Worm (Caenorhabditis elegans) whole organism, early embryonic: ENCODE data around the gene gop-3.

ENCODE experiments used
- flt-1 ChIP-seq: fragments of 200-800 bp; sonication (Bioruptor generic); IDR thresholded peaks from 2 replicates; pipeline ENCODE4 v1.3.6; 2022; ENCODE audit warnings: missing genetic modification characterization, missing compliant biosample characterization
- hmg-4 ChIP-seq: fragments of 200-800 bp; sonication (Bioruptor generic); optimal IDR thresholded peaks from 2 replicates; lab custom pipeline; 2018; ENCODE audit warnings: mild to moderate bottlenecking, missing genetic modification characterization, missing compliant biosample characterization

DNA sequence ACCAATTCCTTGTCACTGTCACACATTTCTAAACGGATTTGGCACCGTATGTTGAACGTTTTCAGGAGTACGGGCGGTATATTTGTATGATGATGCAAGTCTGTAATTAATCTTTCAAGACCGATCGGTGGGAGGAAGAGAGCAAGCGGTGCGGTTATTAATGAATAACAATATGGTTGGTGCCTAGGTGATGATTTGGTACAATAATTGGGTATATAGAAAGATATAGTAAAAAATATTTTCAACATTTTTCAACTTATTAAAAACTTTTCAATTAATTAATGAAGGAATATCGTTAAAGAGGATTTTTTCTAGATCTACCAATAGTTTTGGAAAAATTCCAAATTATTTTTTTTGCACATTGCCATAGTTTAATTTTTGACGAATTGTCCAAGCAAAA is 16.0 kb upstream of the gop-3 start, which contains the start of gene cnd-1:
- TF ChIP-seq flt-1 (GFP tag; lab: Robert Waterston, UW) (no peak), hmg-4 (no peak)
